Fruit fly (Drosophila melanogaster) whole organism: ENCODE measurements around the gene yellow-k.

ENCODE experiments used
- CG8478 ChIP-seq: fragments of >200 bp; optimal IDR thresholded peaks from 2 replicates; lab custom pipeline; 2018; ENCODE audit warnings: inconsistent platforms
- Dll ChIP-seq: fragments of >200 bp; optimal IDR thresholded peaks from 2 replicates; lab custom pipeline; 2017
- EcR ChIP-seq, 2 experiments: fragments of >200 bp; optimal IDR thresholded peaks; 2 replicates each; lab custom pipeline; 2017; ENCODE audit warnings: missing biosample characterization in 2 of 2, missing genetic modification characterization in 2 of 2, missing genetic modification reagents in 2 of 2
- psq ChIP-seq: fragments of >200 bp; optimal IDR thresholded peaks from 2 replicates; lab custom pipeline; 2017
- usp ChIP-seq: fragments of >200 bp; optimal IDR thresholded peaks from 2 replicates; lab custom pipeline; 2017; ENCODE audit warnings: missing biosample characterization, missing genetic modification characterization, mixed read lengths

- TF ChIP-seq psq (lab: Kevin White, UChicago): no peak
- no peak for TF ChIP-seq usp (GFP tag; lab: Kevin White, UChicago)
- TF ChIP-seq Dll: no peak
- no peak for TF ChIP-seq EcR (GFP tag; optimal IDR thresholded peaks at IDR 0.05; lab: Kevin White, UChicago)
- TF ChIP-seq CG8478 (lab: Kevin White, UChicago): no peak
Observed at dm6 chr3L:15529143-15529542, 8.7 kb downstream of the yellow-k start, which contains the start of gene obst-H.
